Fruit fly (Drosophila melanogaster): ENCODE measurements around the gene CG9588.

DNA sequence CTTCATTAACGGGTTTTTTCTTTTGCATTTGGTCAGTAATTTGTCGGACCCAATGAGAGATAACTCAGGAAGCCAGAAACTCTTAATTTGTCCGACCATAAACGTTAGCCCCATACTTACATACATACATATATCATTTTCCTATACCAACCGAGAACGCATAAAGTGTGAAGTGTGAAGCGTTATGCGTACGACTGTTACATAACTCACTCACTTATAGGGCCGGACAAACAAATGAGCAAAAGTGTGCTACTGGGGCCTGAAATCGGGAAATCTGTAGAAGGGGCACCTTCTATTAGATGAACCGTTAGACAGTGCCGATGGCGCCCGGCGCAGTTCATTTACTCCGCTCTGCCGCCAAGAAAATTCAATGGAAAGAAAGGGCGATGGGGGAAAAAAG is 45.5 kb upstream of the CG9588 start:
- TF ChIP-seq psq (optimal IDR thresholded peaks at IDR 0.05) = no peak
- no peak for TF ChIP-seq usp (GFP tag; optimal IDR thresholded peaks at IDR 0.05)
- TF ChIP-seq pan (optimal IDR thresholded peaks at IDR 0.05) = no peak
- no peak for TF ChIP-seq CG8478 (optimal IDR thresholded peaks at IDR 0.05)
